Worm (Caenorhabditis elegans) whole organism, early embryonic: ENCODE results near the gene T04C12.1.

Experiments used
- B0310.2 ChIP-seq: sonication (generic microtip); optimal IDR thresholded peaks from 2 replicates; lab custom pipeline; 2016; ENCODE audit warnings: mild to moderate bottlenecking, missing genetic modification characterization, missing compliant biosample characterization
- F13C5.2 ChIP-seq: sonication (generic microtip); optimal IDR thresholded peaks from 2 replicates; lab custom pipeline; 2017; ENCODE audit warnings: mild to moderate bottlenecking, missing genetic modification characterization, inconsistent platforms, missing compliant biosample characterization
- aly-1 ChIP-seq: sonication (generic microtip); optimal IDR thresholded peaks from 2 replicates; lab custom pipeline; 2016; ENCODE audit warnings: missing genetic modification characterization, missing compliant biosample characterization
- ama-1 ChIP-seq: fragments of 150-350 bp; optimal IDR thresholded peaks from 2 replicates; lab custom pipeline; 2014
- ceh-13 ChIP-seq: fragments of 200-800 bp; sonication (Bioruptor generic); optimal IDR thresholded peaks from 2 replicates; lab custom pipeline; 2018; ENCODE audit warnings: mild to moderate bottlenecking, missing genetic modification characterization, missing compliant biosample characterization
- ceh-36 ChIP-seq: sonication (generic microtip); optimal IDR thresholded peaks from 2 replicates; lab custom pipeline; 2016; ENCODE audit warnings: missing genetic modification characterization, inconsistent platforms, missing compliant biosample characterization
- ets-7 ChIP-seq: sonication (generic microtip); optimal IDR thresholded peaks from 2 replicates; lab custom pipeline; 2016; ENCODE audit warnings: missing genotype, missing genetic modification characterization, missing compliant biosample characterization
- flt-1 ChIP-seq: fragments of 200-800 bp; sonication (Bioruptor generic); IDR thresholded peaks from 2 replicates; pipeline ENCODE4 v1.3.6; 2022; ENCODE audit warnings: missing genetic modification characterization, missing compliant biosample characterization
- hmbx-1 ChIP-seq: sonication (generic microtip); optimal IDR thresholded peaks from 2 replicates; lab custom pipeline; 2016; ENCODE audit warnings: mild to moderate bottlenecking, missing genetic modification characterization, missing compliant biosample characterization
- hmg-4 ChIP-seq: fragments of 200-800 bp; sonication (Bioruptor generic); optimal IDR thresholded peaks from 2 replicates; lab custom pipeline; 2018; ENCODE audit warnings: mild to moderate bottlenecking, missing genetic modification characterization, missing compliant biosample characterization
- hnd-1 ChIP-seq: sonication (generic microtip); optimal IDR thresholded peaks from 2 replicates; lab custom pipeline; 2016; ENCODE audit warnings: missing genetic modification characterization, missing compliant biosample characterization
- pes-1 ChIP-seq: fragments of 200-800 bp; sonication (Bioruptor generic); IDR thresholded peaks from 2 replicates; pipeline ENCODE4 v1.3.6; 2022; ENCODE audit warnings: missing genetic modification reagents, missing genetic modification characterization, missing compliant biosample characterization
- scrt-1 ChIP-seq: fragments of 200-800 bp; sonication (Bioruptor generic); IDR thresholded peaks from 2 replicates; pipeline ENCODE4 v1.3.6; 2022; ENCODE audit warnings: missing genetic modification characterization, missing compliant biosample characterization
- sea-1 ChIP-seq: fragments of 200-800 bp; sonication (Bioruptor generic); conservative IDR thresholded peaks from 2 replicates; pipeline ENCODE4 v1.3.6; 2022; ENCODE audit warnings: missing genetic modification characterization, missing compliant biosample characterization
- tbx-11 ChIP-seq: fragments of 200-800 bp; sonication (Bioruptor generic); IDR thresholded peaks from 2 replicates; pipeline ENCODE4 v1.3.6; 2022; ENCODE audit warnings: missing genetic modification characterization, missing compliant biosample characterization
- tbx-37 ChIP-seq: fragments of 200-800 bp; sonication (Bioruptor generic); conservative IDR thresholded peaks from 2 replicates; pipeline ENCODE4 v1.3.6; 2022; ENCODE audit warnings: missing genetic modification reagents, missing genetic modification characterization, missing compliant biosample characterization
- tra-4 ChIP-seq: sonication (generic microtip); optimal IDR thresholded peaks from 2 replicates; lab custom pipeline; 2017; ENCODE audit warnings: missing genetic modification characterization, missing compliant biosample characterization

Gene T04C12.1

DNA sequence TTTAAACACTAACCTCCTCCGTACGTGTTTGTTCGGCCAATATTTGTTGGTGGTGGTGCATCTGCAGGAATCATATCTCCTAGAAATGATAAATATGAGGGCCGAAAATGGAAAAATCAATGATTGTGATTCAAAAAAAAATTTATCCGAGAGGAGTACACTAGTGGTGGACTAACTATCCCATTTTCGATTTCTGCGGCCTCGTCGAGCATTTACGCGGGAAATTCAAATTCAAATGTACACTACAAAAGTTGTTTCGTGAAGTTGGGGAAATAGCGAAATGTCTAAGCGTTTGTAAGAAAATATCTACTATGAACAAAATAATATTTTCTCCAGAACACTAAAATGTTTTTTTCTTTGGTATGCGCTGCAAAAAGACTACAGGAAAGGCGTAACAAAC, 29.8 kb downstream of the T04C12.1 start:
- TF ChIP-seq hnd-1 (tag; lab: Kevin White, UChicago) (peak; percentile 13), pes-1 (no peak), B0310.2 (no peak), sea-1 (no peak), flt-1 (no peak), tbx-11 (GFP tag; lab: Robert Waterston, UW) (no peak), ama-1 (no peak), aly-1 (tag; lab: Kevin White, UChicago) (no peak), tra-4 (tag; lab: Kevin White, UChicago) (no peak), F13C5.2 (tag; lab: Kevin White, UChicago) (peak; percentile 21), ceh-13 (GFP tag; lab: Kevin White, UChicago) (no peak), hmg-4 (GFP tag; lab: Kevin White, UChicago) (no peak), ceh-36 (tag; lab: Kevin White, UChicago) (no peak), ets-7 (tag; lab: Kevin White, UChicago) (peak; percentile 23), hmbx-1 (tag; lab: Kevin White, UChicago) (no peak), tbx-37 (GFP tag; lab: Robert Waterston, UW) (peak; percentile 83), scrt-1 (GFP tag; lab: Robert Waterston, UW) (no peak)

DNA sequence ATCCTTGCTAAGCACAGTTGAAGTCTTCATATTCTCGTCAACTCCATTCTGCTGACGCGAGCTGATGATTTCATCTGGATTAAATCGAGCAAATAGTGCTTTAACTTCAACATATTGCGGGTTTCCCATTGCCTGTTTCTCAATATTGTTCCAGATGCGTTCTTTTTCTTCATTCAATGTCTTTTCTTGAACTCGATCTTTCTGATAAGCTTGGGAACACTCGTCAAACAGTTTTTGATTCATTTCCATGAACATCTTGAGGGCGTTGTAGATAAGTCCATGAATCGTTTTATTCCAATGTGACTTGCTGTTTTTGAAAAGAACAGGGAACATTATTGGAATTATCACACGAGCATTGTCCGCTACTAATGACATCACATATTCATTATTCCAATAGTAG, 31.3 kb downstream of the T04C12.1 start:
- no peak for TF ChIP-seq hnd-1 (tag; lab: Kevin White, UChicago)
- TF ChIP-seq ceh-13 (GFP tag; lab: Kevin White, UChicago): no peak
- TF ChIP-seq F13C5.2 (tag; lab: Kevin White, UChicago): no peak
- TF ChIP-seq hmg-4 (GFP tag; lab: Kevin White, UChicago): no peak
- no peak for TF ChIP-seq pes-1
- no peak for TF ChIP-seq sea-1
- TF ChIP-seq aly-1 (tag; lab: Kevin White, UChicago): no peak
- no peak for TF ChIP-seq scrt-1 (GFP tag; lab: Robert Waterston, UW)
- no peak for TF ChIP-seq ceh-36 (tag; lab: Kevin White, UChicago)
- TF ChIP-seq flt-1: no peak
- no peak for TF ChIP-seq B0310.2
- no peak for TF ChIP-seq tbx-11 (GFP tag; lab: Robert Waterston, UW)
- no peak for TF ChIP-seq ets-7 (tag; lab: Kevin White, UChicago)
- no peak for TF ChIP-seq ama-1
- no peak for TF ChIP-seq tbx-37 (GFP tag; lab: Robert Waterston, UW)
- no peak for TF ChIP-seq hmbx-1 (tag; lab: Kevin White, UChicago)
- TF ChIP-seq tra-4 (tag; lab: Kevin White, UChicago): no peak

DNA sequence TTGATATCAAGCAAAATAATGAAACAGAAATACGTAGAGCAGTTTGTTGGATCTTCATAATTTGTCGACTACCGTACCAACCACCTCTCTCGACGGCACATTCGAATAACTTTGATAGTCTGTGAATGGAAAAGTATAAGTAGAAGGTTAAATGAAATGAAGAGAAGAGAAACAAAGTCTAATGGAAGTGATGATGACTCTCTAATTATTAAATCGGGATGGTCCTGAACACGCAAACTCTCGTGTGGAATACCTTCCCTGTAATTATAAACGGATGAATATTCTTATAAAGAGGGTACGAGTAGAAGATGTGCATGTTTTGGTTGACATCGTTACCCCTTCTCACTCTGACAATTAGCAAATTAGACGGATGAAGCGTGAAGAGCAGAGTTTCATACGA, 36.3 kb downstream of the T04C12.1 start, which contains the start of the genes C13G3.12 and hot-6:
Gene C13G3.12, minus strand, starts transcription at position 101 of the 400 bp plus-strand sequence.
Gene hot-6, minus strand, starts transcription at position 121 of the 400 bp plus-strand sequence.
- TF ChIP-seq aly-1 (tag; lab: Kevin White, UChicago) (no peak), F13C5.2 (tag; lab: Kevin White, UChicago) (no peak), pes-1 (no peak), hmg-4 (GFP tag; lab: Kevin White, UChicago) (no peak), flt-1 (no peak), B0310.2 (no peak), ceh-36 (tag; lab: Kevin White, UChicago) (no peak), ceh-13 (GFP tag; lab: Kevin White, UChicago) (no peak), scrt-1 (GFP tag; lab: Robert Waterston, UW) (no peak), hnd-1 (tag; lab: Kevin White, UChicago) (no peak), tbx-37 (GFP tag; lab: Robert Waterston, UW) (no peak), tra-4 (tag; lab: Kevin White, UChicago) (no peak), sea-1 (no peak), hmbx-1 (tag; lab: Kevin White, UChicago) (no peak)

- TF ChIP-seq sea-1 (no peak), tra-4 (tag; lab: Kevin White, UChicago) (no peak), ceh-13 (GFP tag; lab: Kevin White, UChicago) (no peak), hmbx-1 (tag; lab: Kevin White, UChicago) (no peak), F13C5.2 (tag; lab: Kevin White, UChicago) (no peak), B0310.2 (no peak), hmg-4 (GFP tag; lab: Kevin White, UChicago) (no peak), tbx-37 (GFP tag; lab: Robert Waterston, UW) (no peak), ceh-36 (tag; lab: Kevin White, UChicago) (no peak), flt-1 (no peak), scrt-1 (GFP tag; lab: Robert Waterston, UW) (no peak), aly-1 (tag; lab: Kevin White, UChicago) (no peak), hnd-1 (tag; lab: Kevin White, UChicago) (no peak), tbx-11 (GFP tag; lab: Robert Waterston, UW) (no peak), ama-1 (no peak)
Measured at ce11 chrV:11016846-11017553, 42.1 kb downstream of the T04C12.1 start.

DNA sequence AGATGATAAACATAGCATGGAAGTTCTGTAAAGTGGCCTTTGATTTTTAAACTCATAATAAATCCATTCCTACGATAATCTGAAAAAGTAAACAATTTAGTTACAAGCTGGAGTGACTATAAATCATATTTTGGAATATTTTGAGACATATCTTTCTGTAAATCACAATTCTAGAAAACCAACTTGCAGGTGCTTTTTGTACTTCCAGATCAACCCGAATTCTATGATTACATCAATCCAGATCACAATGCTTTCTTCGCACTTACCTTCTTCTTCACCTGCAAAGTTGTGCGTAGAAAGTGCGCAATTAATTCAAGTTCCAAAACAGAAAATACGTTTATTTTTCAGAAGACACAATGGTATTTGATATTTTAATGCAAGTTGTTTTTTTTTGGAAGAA, 44.3 kb downstream of the T04C12.1 start:
- no peak for TF ChIP-seq tbx-37 (GFP tag; lab: Robert Waterston, UW)
- TF ChIP-seq sea-1: no peak
- TF ChIP-seq ets-7 (tag; lab: Kevin White, UChicago): no peak
- no peak for TF ChIP-seq tra-4 (tag; lab: Kevin White, UChicago)
- TF ChIP-seq tbx-11 (GFP tag; lab: Robert Waterston, UW): no peak
- no peak for TF ChIP-seq ceh-36 (tag; lab: Kevin White, UChicago)
- no peak for TF ChIP-seq hmbx-1 (tag; lab: Kevin White, UChicago)
- no peak for TF ChIP-seq hnd-1 (tag; lab: Kevin White, UChicago)
- TF ChIP-seq hmg-4 (GFP tag; lab: Kevin White, UChicago): no peak
- TF ChIP-seq ceh-13 (GFP tag; lab: Kevin White, UChicago): no peak
- TF ChIP-seq B0310.2: no peak
- TF ChIP-seq aly-1 (tag; lab: Kevin White, UChicago): no peak
- no peak for TF ChIP-seq scrt-1 (GFP tag; lab: Robert Waterston, UW)
- no peak for TF ChIP-seq F13C5.2 (tag; lab: Kevin White, UChicago)
- TF ChIP-seq pes-1: no peak
- no peak for TF ChIP-seq ama-1
- no peak for TF ChIP-seq flt-1

DNA sequence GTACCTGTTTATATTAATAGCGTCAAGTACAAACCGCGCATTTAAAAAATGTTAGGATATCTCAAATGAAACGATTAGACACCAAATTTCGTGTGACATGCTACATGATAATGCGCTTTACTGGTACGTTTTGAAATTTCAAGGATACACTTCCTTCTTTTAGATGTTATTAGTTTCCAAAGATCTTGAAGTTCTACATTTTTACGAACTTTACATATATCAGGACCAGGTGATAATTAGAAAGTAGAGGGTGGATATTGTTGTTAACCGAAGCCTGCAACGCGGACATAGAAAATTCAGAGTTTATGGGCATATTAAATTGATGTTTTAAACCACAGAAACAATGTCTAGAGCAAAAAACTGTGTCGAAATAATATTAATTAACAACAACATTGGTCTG, 45.9 kb downstream of the T04C12.1 start:
- TF ChIP-seq hmbx-1 (tag; lab: Kevin White, UChicago) (no peak), pes-1 (no peak), F13C5.2 (tag; lab: Kevin White, UChicago) (no peak), hnd-1 (tag; lab: Kevin White, UChicago) (no peak), scrt-1 (GFP tag; lab: Robert Waterston, UW) (no peak), hmg-4 (GFP tag; lab: Kevin White, UChicago) (no peak), tbx-11 (GFP tag; lab: Robert Waterston, UW) (no peak), B0310.2 (no peak), tbx-37 (GFP tag; lab: Robert Waterston, UW) (no peak), ets-7 (tag; lab: Kevin White, UChicago) (no peak), ceh-13 (GFP tag; lab: Kevin White, UChicago) (no peak), flt-1 (no peak), ama-1 (no peak), aly-1 (tag; lab: Kevin White, UChicago) (no peak), ceh-36 (tag; lab: Kevin White, UChicago) (no peak), sea-1 (no peak), tra-4 (tag; lab: Kevin White, UChicago) (no peak)
